Fruit fly (Drosophila melanogaster): Measurements from ENCODE around the gene Cpsf6.

Gene Cpsf6

DNA sequence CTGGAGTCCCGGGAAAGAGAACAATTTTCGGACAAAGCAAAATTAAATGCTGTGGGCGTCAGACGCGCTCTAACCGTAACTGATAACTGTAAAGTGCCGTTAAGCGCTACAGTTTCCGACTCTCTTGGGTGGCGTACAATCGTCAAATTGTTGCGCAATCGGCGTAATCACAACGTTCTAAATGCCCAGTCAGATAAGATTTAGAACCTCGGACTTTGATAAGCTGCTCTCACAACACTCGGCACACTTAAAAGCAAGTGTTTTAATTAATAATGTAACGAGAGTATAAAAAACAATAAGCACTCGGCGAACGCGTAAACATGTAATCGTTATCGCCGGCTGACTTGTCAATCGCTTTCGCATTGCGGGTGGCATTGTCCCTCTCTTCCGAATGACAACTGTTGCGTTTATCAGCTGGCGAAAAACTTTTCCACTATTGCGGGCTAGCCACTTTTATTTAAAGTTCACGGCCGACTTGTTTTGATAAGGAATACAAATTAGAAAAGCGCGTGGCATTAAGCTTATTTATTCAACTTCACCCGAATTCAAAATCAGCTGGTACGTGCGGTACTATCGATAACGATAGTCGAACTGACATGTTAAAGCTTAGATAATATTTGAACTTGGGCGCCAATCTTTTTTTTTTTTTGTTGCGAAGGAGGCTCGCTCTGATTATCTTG is 43.6 kb upstream of the Cpsf6 start (continued):
- TF ChIP-seq nerfin-2 (GFP tag; IDR thresholded peaks at IDR 0.05; ENCODE audit: partially characterized antibody) (peak; percentile 68), ttk (GFP tag; IDR thresholded peaks at IDR 0.05) (no peak), CG11560 (tag; IDR thresholded peaks at IDR 0.05) (no peak), Scr (GFP tag; IDR thresholded peaks at IDR 0.05; ENCODE audit: partially characterized antibody) (peak; percentile 72), tap (tag; optimal IDR thresholded peaks at IDR 0.05) (no peak), CG10543 (GFP tag; optimal IDR thresholded peaks at IDR 0.05) (peak; percentile 76), sens (GFP tag) (peak; percentile 69), sna (GFP tag; IDR thresholded peaks at IDR 0.05; ENCODE audit: partially characterized antibody) (peak; percentile 66; the same call in 1 of the 2 replicates), hkb (optimal IDR thresholded peaks at IDR 0.05) (no peak), hkb (GFP tag; IDR thresholded peaks at IDR 0.05) (0 out of 2 replicates have a peak, but pooled peaks have one; percentile 7), HLH4C (GFP tag; IDR thresholded peaks at IDR 0.05; ENCODE audit: partially characterized antibody) (peak; percentile 75), Hmx (GFP tag; optimal IDR thresholded peaks at IDR 0.05) (no peak), danr (GFP tag; IDR thresholded peaks at IDR 0.05) (no peak), CG4854 (GFP tag; optimal IDR thresholded peaks at IDR 0.05) (no peak), CG13424 (tag; optimal IDR thresholded peaks at IDR 0.05) (no peak), MBD-R2 (GFP tag; IDR thresholded peaks at IDR 0.05) (peak; percentile 35; the same call in 1 of the 2 replicates), mirr (GFP tag; optimal IDR thresholded peaks at IDR 0.05) (peak; percentile 95), CG13775 (GFP tag; optimal IDR thresholded peaks at IDR 0.05) (no peak), H15 (GFP tag; IDR thresholded peaks at IDR 0.05) (no peak), ato (GFP tag; IDR thresholded peaks at IDR 0.05; ENCODE audit: partially characterized antibody) (peak; percentile 41; the same call in 1 of the 2 replicates), Bgb (GFP tag; IDR thresholded peaks at IDR 0.05; ENCODE audit: partially characterized antibody) (peak; percentile 60), BEAF-32 (GFP tag; optimal IDR thresholded peaks at IDR 0.05) (peak; percentile 62), kay (GFP tag; optimal IDR thresholded peaks at IDR 0.05) (no peak), grn (GFP tag; optimal IDR thresholded peaks at IDR 0.05) (peak; percentile 87), GATAe (GFP tag; conservative IDR thresholded peaks at IDR 0.05) (peak; percentile 50), Taf1 (GFP tag; IDR thresholded peaks at IDR 0.05) (no peak), CoRest (tag; optimal IDR thresholded peaks at IDR 0.05) (no peak), CG14014 (GFP tag; IDR thresholded peaks at IDR 0.05) (no peak), Spps (tag; optimal IDR thresholded peaks at IDR 0.05) (no peak), Doc3 (GFP tag; IDR thresholded peaks at IDR 0.05; ENCODE audit: partially characterized antibody) (peak; percentile 51; the same call in 1 of the 3 replicates), ci (GFP tag; IDR thresholded peaks at IDR 0.05) (peak; percentile 55; the same call in 2 of the 3 replicates), zfh2 (GFP tag; optimal IDR thresholded peaks at IDR 0.05) (no peak), Hr78 (GFP tag; optimal IDR thresholded peaks at IDR 0.05) (peak in 1 of 2 experiments; percentile 53), E2f2 (GFP tag; IDR thresholded peaks at IDR 0.05) (peak; percentile 88), CG14860 (GFP tag; IDR thresholded peaks at IDR 0.05; ENCODE audit: partially characterized antibody) (peak; percentile 65; the same call in 1 of the 3 replicates), hbn (GFP tag; IDR thresholded peaks at IDR 0.05; ENCODE audit: partially characterized antibody) (peak; percentile 69), scrt (GFP tag; optimal IDR thresholded peaks at IDR 0.05) (peak; percentile 95), CG17361 (GFP tag; IDR thresholded peaks at IDR 0.05) (no peak), p53 (GFP tag; optimal IDR thresholded peaks at IDR 0.05) (no peak), CG31365 (tag; optimal IDR thresholded peaks at IDR 0.05) (no peak), CG43689 (GFP tag; IDR thresholded peaks at IDR 0.05) (no peak), CG12744 (GFP tag; optimal IDR thresholded peaks at IDR 0.05) (no peak), Dad (GFP tag; optimal IDR thresholded peaks at IDR 0.05) (no peak), ara (GFP tag; IDR thresholded peaks at IDR 0.05) (no peak), CG1233 (GFP tag; optimal IDR thresholded peaks at IDR 0.05) (no peak), emc (GFP tag; optimal IDR thresholded peaks at IDR 0.05) (no peak), pzg (GFP tag; optimal IDR thresholded peaks at IDR 0.05) (peak; percentile 32), CG11723 (GFP tag; optimal IDR thresholded peaks at IDR 0.05) (no peak)

Measured in whole organism, embryonic.